Worm (Caenorhabditis elegans) whole organism, L4 larva: Measurements from ENCODE around the gene cfap-20.

Experiments used
- F26F4.8 ChIP-seq: fragments of 200-800 bp; sonication (Bioruptor generic); conservative IDR thresholded peaks from 2 replicates; pipeline ENCODE4 v1.3.6; 2022; ENCODE audit warnings: missing genetic modification characterization, missing compliant biosample characterization
- F37D6.2 ChIP-seq: sonication (generic microtip); optimal IDR thresholded peaks from 2 replicates; lab custom pipeline; 2016; ENCODE audit warnings: mild to moderate bottlenecking, missing genetic modification characterization, missing compliant biosample characterization
- T20F7.1 ChIP-seq: fragments of 200-800 bp; sonication (Bioruptor generic); optimal IDR thresholded peaks from 2 replicates; lab custom pipeline; 2018; ENCODE audit warnings: mild to moderate bottlenecking, missing genetic modification characterization, missing compliant biosample characterization
- T26A8.4 ChIP-seq: fragments of 200-800 bp; sonication (Bioruptor generic); IDR thresholded peaks from 2 replicates; pipeline ENCODE4 v1.3.6; 2022; ENCODE audit warnings: missing genetic modification characterization, missing compliant biosample characterization
- Y105C5A.15 ChIP-seq: fragments of 200-800 bp; sonication (Bioruptor generic); IDR thresholded peaks from 2 replicates; pipeline ENCODE4 v1.3.6; 2022; ENCODE audit warnings: missing genetic modification characterization, missing compliant biosample characterization
- Y48G9A.11 ChIP-seq: fragments of 200-800 bp; sonication (Bioruptor generic); IDR thresholded peaks from 2 replicates; pipeline ENCODE4 v1.3.6; 2022; ENCODE audit warnings: missing genetic modification reagents, missing genetic modification characterization, missing compliant biosample characterization
- ZK337.2 ChIP-seq: fragments of 200-800 bp; sonication (Bioruptor generic); IDR thresholded peaks from 2 replicates; pipeline ENCODE4 v1.3.6; 2022; ENCODE audit warnings: missing genetic modification reagents, missing genetic modification characterization, missing compliant biosample characterization
- aha-1 ChIP-seq: fragments of 150-350 bp; peaks from one replicate; lab custom pipeline; 2014; ENCODE audit warnings: missing biosample characterization, missing genetic modification characterization
- aly-2 ChIP-seq: sonication (generic microtip); optimal IDR thresholded peaks from 2 replicates; lab custom pipeline; 2018; ENCODE audit warnings: missing biosample characterization, missing genetic modification characterization
- ama-1 ChIP-seq: fragments of 150-350 bp; optimal IDR thresholded peaks from 2 replicates; lab custom pipeline; 2014; ENCODE audit warnings: inconsistent platforms, mixed read lengths
- arid-1 ChIP-seq: fragments of 200-800 bp; sonication (Bioruptor generic); conservative IDR thresholded peaks from 2 replicates; pipeline ENCODE4 v1.3.6; 2022; ENCODE audit warnings: missing genetic modification reagents, missing genetic modification characterization, missing compliant biosample characterization
- attf-4 ChIP-seq: sonication (generic microtip); optimal IDR thresholded peaks from 3 replicates; lab custom pipeline; 2017; ENCODE audit warnings: missing biosample characterization, missing genetic modification characterization
- ceh-28 ChIP-seq: fragments of 150-350 bp; optimal IDR thresholded peaks from 2 replicates; lab custom pipeline; 2014; ENCODE audit warnings: missing biosample characterization, missing genetic modification reagents, missing genetic modification characterization
- ceh-32 ChIP-seq: sonication (generic microtip); optimal IDR thresholded peaks from 2 replicates; lab custom pipeline; 2016; ENCODE audit warnings: mild to moderate bottlenecking, missing genetic modification characterization, missing compliant biosample characterization; ENCODE audit not compliant: poor library complexity
- ceh-62 ChIP-seq: sonication (generic microtip); optimal IDR thresholded peaks from 2 replicates; lab custom pipeline; 2017; ENCODE audit warnings: missing biosample characterization, missing genetic modification characterization
- ceh-82 ChIP-seq: sonication (generic microtip); optimal IDR thresholded peaks from 2 replicates; lab custom pipeline; 2017; ENCODE audit warnings: missing biosample characterization, missing genetic modification characterization
- cey-2 ChIP-seq: sonication (generic microtip); optimal IDR thresholded peaks from 3 replicates; lab custom pipeline; 2017; ENCODE audit warnings: missing genetic modification characterization, mild to moderate bottlenecking, missing compliant biosample characterization, antibody characterized with exemption, borderline replicate concordance; ENCODE audit not compliant: insufficient read depth
- dmd-6 ChIP-seq: fragments of 200-800 bp; sonication (Bioruptor generic); IDR thresholded peaks from 2 replicates; pipeline ENCODE4 v1.3.6; 2022; ENCODE audit warnings: missing genetic modification reagents, missing genetic modification characterization, missing compliant biosample characterization
- dmd-8 ChIP-seq: fragments of 200-800 bp; sonication (Bioruptor generic); IDR thresholded peaks from 2 replicates; pipeline ENCODE4 v1.3.6; 2022; ENCODE audit warnings: missing genetic modification characterization, missing compliant biosample characterization
- dmd-9 ChIP-seq: fragments of 200-800 bp; sonication (Bioruptor generic); IDR thresholded peaks from 2 replicates; pipeline ENCODE4 v1.3.6; 2022; ENCODE audit warnings: missing genetic modification reagents, missing genetic modification characterization, missing compliant biosample characterization
- duxl-1 ChIP-seq: sonication (generic microtip); optimal IDR thresholded peaks from 2 replicates; lab custom pipeline; 2016; ENCODE audit warnings: mild to moderate bottlenecking, missing genetic modification characterization, moderate library complexity, missing compliant biosample characterization; ENCODE audit not compliant: poor library complexity
- egl-27 ChIP-seq: sonication (generic microtip); optimal IDR thresholded peaks from 3 replicates; lab custom pipeline; 2017; ENCODE audit warnings: missing biosample characterization, missing genetic modification reagents, missing genetic modification characterization
- fkh-10 ChIP-seq: fragments of 150-350 bp; optimal IDR thresholded peaks from 2 replicates; lab custom pipeline; 2014; ENCODE audit warnings: missing biosample characterization, missing genetic modification reagents, missing genetic modification characterization
- fos-1 ChIP-seq: fragments of 150-350 bp; optimal IDR thresholded peaks from 2 replicates; lab custom pipeline; 2014; ENCODE audit warnings: missing biosample characterization, missing genetic modification characterization
- gei-8 ChIP-seq: fragments of 200-800 bp; sonication (Bioruptor generic); optimal IDR thresholded peaks from 2 replicates; lab custom pipeline; 2018; ENCODE audit warnings: mild to moderate bottlenecking, missing genetic modification characterization, missing compliant biosample characterization
- hlh-30 ChIP-seq: sonication (generic microtip); optimal IDR thresholded peaks from 2 replicates; lab custom pipeline; 2017; ENCODE audit warnings: antibody characterized with exemption, mild to moderate bottlenecking, missing genetic modification characterization, missing compliant biosample characterization; ENCODE audit not compliant: insufficient read depth
- hmg-1.1 ChIP-seq: fragments of 200-800 bp; sonication (Bioruptor generic); IDR thresholded peaks from 2 replicates; pipeline ENCODE4 v1.3.6; 2022; ENCODE audit warnings: missing genetic modification reagents, missing genetic modification characterization, missing compliant biosample characterization
- lim-7 ChIP-seq: fragments of 200-800 bp; sonication (Bioruptor generic); IDR thresholded peaks from 2 replicates; pipeline ENCODE4 v1.3.6; 2022; ENCODE audit warnings: missing genetic modification characterization, missing compliant biosample characterization
- lin-1 ChIP-seq: fragments of 200-800 bp; sonication (Bioruptor generic); IDR thresholded peaks from 2 replicates; pipeline ENCODE4 v1.3.6; 2022; ENCODE audit warnings: missing genetic modification reagents, missing genetic modification characterization, missing compliant biosample characterization
- lin-38 ChIP-seq: fragments of 200-800 bp; sonication (Bioruptor generic); IDR thresholded peaks from 2 replicates; pipeline ENCODE4 v1.3.6; 2022; ENCODE audit warnings: missing genetic modification reagents, missing genetic modification characterization, missing compliant biosample characterization
- lir-3 ChIP-seq: sonication (generic microtip); optimal IDR thresholded peaks from 2 replicates; lab custom pipeline; 2016; ENCODE audit warnings: mild to moderate bottlenecking, missing genetic modification characterization, missing compliant biosample characterization
- mdl-1 ChIP-seq, 2 experiments: fragments of 150-350 bp in 1 of 2; sonication (generic microtip) in 1 of 2; optimal IDR thresholded peaks; 2 replicates each; lab custom pipeline; 2014 to 2017; ENCODE audit warnings: missing biosample characterization in 2 of 2, missing genetic modification characterization in 2 of 2
- mes-2 ChIP-seq: sonication (generic microtip); optimal IDR thresholded peaks from 2 replicates; lab custom pipeline; 2016; ENCODE audit warnings: missing genotype, mild to moderate bottlenecking, missing genetic modification characterization, missing compliant biosample characterization; ENCODE audit not compliant: poor library complexity, severe bottlenecking
- mxl-2 ChIP-seq: fragments of 200-800 bp; sonication (Bioruptor generic); conservative IDR thresholded peaks from 2 replicates; pipeline ENCODE4 v1.3.6; 2022; ENCODE audit warnings: missing genetic modification reagents, missing genetic modification characterization, missing compliant biosample characterization
- mxl-3 ChIP-seq: fragments of 200-800 bp; sonication (Bioruptor generic); optimal IDR thresholded peaks from 2 replicates; lab custom pipeline; 2018; ENCODE audit warnings: mild to moderate bottlenecking, missing genetic modification characterization, missing compliant biosample characterization
- nhr-10 ChIP-seq: fragments of 150-350 bp; optimal IDR thresholded peaks from 2 replicates; lab custom pipeline; 2014; ENCODE audit warnings: missing biosample characterization, missing genetic modification characterization
- nhr-28 ChIP-seq: fragments of 150-350 bp; optimal IDR thresholded peaks from 2 replicates; lab custom pipeline; 2014; ENCODE audit warnings: missing biosample characterization, missing genetic modification characterization
- nhr-42 ChIP-seq: fragments of 200-800 bp; sonication (Bioruptor generic); IDR thresholded peaks from 2 replicates; pipeline ENCODE4 v1.3.6; 2022; ENCODE audit warnings: missing genetic modification characterization, missing compliant biosample characterization
- nhr-77 ChIP-seq: fragments of 150-350 bp; optimal IDR thresholded peaks from 2 replicates; lab custom pipeline; 2014; ENCODE audit warnings: missing biosample characterization, missing genetic modification characterization
- pha-4 ChIP-seq, 2 experiments: fragments of 150-350 bp in 1 of 2; fragments of 200-800 bp in 1 of 2; sonication (Bioruptor generic) in 1 of 2; IDR thresholded peaks in 1 of 2; optimal IDR thresholded peaks in 1 of 2; 2 replicates each; pipeline versions ENCODE4 v1.3.6 to Lab custom; 2014 to 2022; ENCODE audit warnings: missing genetic modification characterization in 2 of 2, missing genetic modification reagents in 2 of 2, missing biosample characterization in 1 of 2, missing compliant biosample characterization in 1 of 2
- php-3 ChIP-seq: fragments of 200-800 bp; sonication (Bioruptor generic); IDR thresholded peaks from 2 replicates; pipeline ENCODE4 v1.3.6; 2022; ENCODE audit warnings: missing genetic modification reagents, missing genetic modification characterization, missing compliant biosample characterization
- rbr-2 ChIP-seq: sonication (generic microtip); optimal IDR thresholded peaks from 2 replicates; lab custom pipeline; 2016; ENCODE audit warnings: missing genotype, missing genetic modification characterization, missing compliant biosample characterization
- set-16 ChIP-seq: fragments of 200-800 bp; sonication (Bioruptor generic); IDR thresholded peaks from 2 replicates; pipeline ENCODE4 v1.3.6; 2022; ENCODE audit warnings: missing genetic modification reagents, missing genetic modification characterization, missing compliant biosample characterization
- spr-3 ChIP-seq: fragments of 200-800 bp; sonication (Bioruptor generic); optimal IDR thresholded peaks from 2 replicates; lab custom pipeline; 2018; ENCODE audit warnings: mild to moderate bottlenecking, missing genetic modification characterization, missing compliant biosample characterization
- unc-130 ChIP-seq: sonication (generic microtip); optimal IDR thresholded peaks from 2 replicates; lab custom pipeline; 2016; ENCODE audit warnings: missing genetic modification reagents, missing genetic modification characterization, missing compliant biosample characterization
- unc-62 ChIP-seq, 3 experiments: fragments of 150-350 bp in 1 of 3; sonication (generic microtip); optimal IDR thresholded peaks in 2 of 3; peaks in 1 of 3; 1 replicate in 1 of 3; 2 replicates in 2 of 3; lab custom pipeline; 2014 to 2017; ENCODE audit warnings: missing biosample characterization in 3 of 3, missing genetic modification characterization in 3 of 3, missing genetic modification reagents in 3 of 3, missing genotype in 1 of 3
- vab-7 ChIP-seq: fragments of 200-800 bp; sonication (Bioruptor generic); IDR thresholded peaks from 2 replicates; pipeline ENCODE4 v1.3.6; 2022; ENCODE audit warnings: missing genetic modification reagents, missing genetic modification characterization, missing compliant biosample characterization
- zfp-2 ChIP-seq: sonication (generic microtip); optimal IDR thresholded peaks from 2 replicates; lab custom pipeline; 2016; ENCODE audit warnings: mild to moderate bottlenecking, missing genetic modification characterization, missing compliant biosample characterization
- zfp-3 ChIP-seq: fragments of 200-800 bp; sonication (Bioruptor generic); conservative IDR thresholded peaks from 2 replicates; pipeline ENCODE4 v1.3.6; 2022; ENCODE audit warnings: missing genetic modification reagents, missing genetic modification characterization, missing compliant biosample characterization
- zip-11 ChIP-seq: fragments of 200-800 bp; sonication (Bioruptor generic); IDR thresholded peaks from 2 replicates; pipeline ENCODE4 v1.3.6; 2022; ENCODE audit warnings: missing genetic modification characterization, missing compliant biosample characterization

The cfap-20 gene

ce11 chrIII:3505051-3505548, 32.2 kb downstream of the cfap-20 start, which contains the start of gene lias-1 (continued):
- no peak for TF ChIP-seq ceh-62
- no peak for TF ChIP-seq egl-27 (tag; lab: Kevin White, UChicago)
- 0 out of 2 replicates have a peak, but pooled peaks have one; percentile 27 for TF ChIP-seq vab-7 (GFP tag; lab: Robert Waterston, UW)
- TF ChIP-seq set-16 (GFP tag; lab: Robert Waterston, UW), result no peak
- peak; percentile 27 for TF ChIP-seq zfp-2 (tag; lab: Kevin White, UChicago)
- no peak for TF ChIP-seq aly-2 (tag; lab: Kevin White, UChicago)
- TF ChIP-seq mes-2 (tag; lab: Kevin White, UChicago), result peak; percentile 90
- TF ChIP-seq nhr-10 (tag; lab: Kevin White, UChicago), result no peak
- TF ChIP-seq dmd-9 (GFP tag; lab: Robert Waterston, UW), result no peak
- peak; percentile 79 for TF ChIP-seq mxl-3 (GFP tag; lab: Kevin White, UChicago)
- no peak for TF ChIP-seq fos-1 (tag; lab: Kevin White, UChicago)
- TF ChIP-seq fkh-10 (GFP tag; lab: Kevin White, UChicago), result peak; percentile 52
- TF ChIP-seq lin-38 (GFP tag; lab: Robert Waterston, UW), result peak; percentile 83
- peak; percentile 66 for TF ChIP-seq hmg-1.1 (GFP tag; lab: Robert Waterston, UW)
- TF ChIP-seq nhr-28 (tag; lab: Kevin White, UChicago), result peak; percentile 68
- peak; percentile 30; the same call in 1 of the 2 replicates for TF ChIP-seq arid-1
- TF ChIP-seq mxl-2, result no peak
- no peak for TF ChIP-seq ceh-28
- no peak for TF ChIP-seq ceh-82 (tag; lab: Kevin White, UChicago)
- peak; percentile 21 for TF ChIP-seq duxl-1 (tag; lab: Kevin White, UChicago)
- TF ChIP-seq dmd-8 (GFP tag; lab: Robert Waterston, UW), result no peak
- no peak for TF ChIP-seq Y105C5A.15
- TF ChIP-seq mdl-1 (tag; optimal IDR thresholded peaks at IDR 0.05; lab: Kevin White, UChicago), result peak in 1 of 2 experiments; percentile 72
- TF ChIP-seq aha-1 (tag; lab: Kevin White, UChicago), result no peak
- TF ChIP-seq unc-130, result peak; percentile 8
- no peak for TF ChIP-seq ZK337.2
- TF ChIP-seq Y48G9A.11, result no peak
- peak; percentile 76 for TF ChIP-seq T20F7.1 (GFP tag; lab: Kevin White, UChicago)
- TF ChIP-seq dmd-6, result peak; percentile 24; the same call in 1 of the 2 replicates
- no peak for TF ChIP-seq pha-4 (GFP tag; IDR thresholded peaks at IDR 0.05; lab: Robert Waterston, UW)
- peak; percentile 33 for TF ChIP-seq pha-4 (tag; optimal IDR thresholded peaks at IDR 0.05; lab: Kevin White, UChicago)
- TF ChIP-seq ceh-32 (tag; lab: Kevin White, UChicago), result no peak
- TF ChIP-seq F37D6.2 (tag; lab: Kevin White, UChicago), result no peak
- TF ChIP-seq gei-8 (GFP tag; lab: Kevin White, UChicago), result no peak
- TF ChIP-seq zip-11, result no peak
- peak; percentile 92 for TF ChIP-seq ama-1 (lab: Kevin White, UChicago)
- TF ChIP-seq attf-4, result no peak
- TF ChIP-seq F26F4.8 (GFP tag; lab: Robert Waterston, UW), result no peak
- TF ChIP-seq spr-3 (GFP tag; lab: Kevin White, UChicago), result no peak
- TF ChIP-seq nhr-42, result no peak
- TF ChIP-seq T26A8.4 (GFP tag; lab: Robert Waterston, UW), result peak; percentile 24; the same call in 1 of the 2 replicates
- TF ChIP-seq nhr-77 (tag; lab: Kevin White, UChicago), result peak; percentile 84
- TF ChIP-seq lir-3 (tag; lab: Kevin White, UChicago), result no peak
- TF ChIP-seq rbr-2, result peak; percentile 60
- TF ChIP-seq lin-1 (GFP tag; lab: Robert Waterston, UW), result no peak
- TF ChIP-seq cey-2 (tag; lab: Kevin White, UChicago), result no peak
- TF ChIP-seq unc-62 (GFP tag; optimal IDR thresholded peaks at IDR 0.05 in 1 of 2; lab: Kevin White, UChicago), result peak in 1 of 2 experiments; percentile 89
- TF ChIP-seq unc-62 (tag; optimal IDR thresholded peaks at IDR 0.05; lab: Kevin White, UChicago), result no peak
- TF ChIP-seq php-3 (GFP tag; lab: Robert Waterston, UW), result no peak
- TF ChIP-seq hlh-30 (tag; lab: Kevin White, UChicago), result peak; percentile 82
- TF ChIP-seq zfp-3 (GFP tag; lab: Robert Waterston, UW), result no peak
- TF ChIP-seq lim-7 (GFP tag; lab: Robert Waterston, UW), result no peak
